Worm (Caenorhabditis elegans): Measurements from ENCODE around the gene chil-5.

DNA sequence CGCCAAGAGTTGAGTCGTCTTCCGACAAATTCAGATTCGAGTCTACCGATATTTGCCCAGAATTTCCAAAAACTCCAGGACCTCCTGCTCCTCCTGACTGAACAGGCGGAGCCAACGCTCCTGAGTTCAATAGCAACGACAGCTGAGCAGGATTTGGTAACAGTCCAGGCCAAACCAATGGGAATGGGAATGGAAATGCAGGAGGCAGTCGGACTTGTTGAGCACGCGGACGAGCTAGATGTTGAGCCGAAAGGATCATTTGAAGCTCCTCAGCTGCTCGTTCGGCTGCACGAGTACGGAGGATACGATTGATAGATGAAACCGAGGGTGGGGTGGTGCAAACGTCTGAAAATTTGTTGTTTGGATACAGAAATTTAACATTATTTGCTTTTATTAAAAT, 32.5 kb downstream of the chil-5 start:
- no peak for TF ChIP-seq mep-1 (tag; optimal IDR thresholded peaks at IDR 0.05)
- TF ChIP-seq ceh-83 (GFP tag; optimal IDR thresholded peaks at IDR 0.05), result no peak
- no peak for TF ChIP-seq unc-62 (GFP tag; optimal IDR thresholded peaks at IDR 0.05)
- no peak for TF ChIP-seq nhr-28 (tag; optimal IDR thresholded peaks at IDR 0.05)
- no peak for TF ChIP-seq nhr-76 (tag; optimal IDR thresholded peaks at IDR 0.05)
- no peak for TF ChIP-seq zip-8 (tag; optimal IDR thresholded peaks at IDR 0.05)
- TF ChIP-seq nhr-237 (tag; optimal IDR thresholded peaks at IDR 0.05), result no peak
- no peak for TF ChIP-seq lsy-2 (tag; optimal IDR thresholded peaks at IDR 0.05)
- no peak for TF ChIP-seq blmp-1 (tag; optimal IDR thresholded peaks at IDR 0.05)
